Fruit fly (Drosophila melanogaster): ENCODE results near the gene UbcE2H.
A peak's percentile ranks its signal among the peaks of the same experiment; 100 is the strongest.

UbcE2H gene

dm6 chrX:8125224-8125649, 31.4 kb upstream of the UbcE2H start:
- TF ChIP-seq CG5204 (GFP tag; optimal IDR thresholded peaks at IDR 0.05) (no peak), CG11617 (GFP tag; optimal IDR thresholded peaks at IDR 0.05) (no peak), CG7045 (GFP tag; optimal IDR thresholded peaks at IDR 0.05) (no peak), CG33017 (tag; optimal IDR thresholded peaks at IDR 0.05) (no peak), Hr96 (GFP tag; optimal IDR thresholded peaks at IDR 0.05) (no peak), CG1620 (GFP tag; optimal IDR thresholded peaks at IDR 0.05) (no peak), kay (GFP tag; ENCODE audit: borderline replicate concordance) (no peak), pad (GFP tag; optimal IDR thresholded peaks at IDR 0.05) (no peak), CG12768 (GFP tag; optimal IDR thresholded peaks at IDR 0.05) (no peak), Clk (GFP tag; optimal IDR thresholded peaks at IDR 0.05) (no peak), cic (GFP tag; optimal IDR thresholded peaks at IDR 0.05) (no peak), CG7101 (tag; optimal IDR thresholded peaks at IDR 0.05) (no peak), CG14711 (tag; optimal IDR thresholded peaks at IDR 0.05) (no peak), cnc (optimal IDR thresholded peaks at IDR 0.05) (no peak), ovo (GFP tag; optimal IDR thresholded peaks at IDR 0.05) (no peak), tj (GFP tag; optimal IDR thresholded peaks at IDR 0.05) (no peak), toe (GFP tag; optimal IDR thresholded peaks at IDR 0.05) (no peak), bab1 (GFP tag; optimal IDR thresholded peaks at IDR 0.05) (no peak), Mnt (GFP tag; optimal IDR thresholded peaks at IDR 0.05) (no peak), Crg-1 (GFP tag; optimal IDR thresholded peaks at IDR 0.05) (no peak)

DNA sequence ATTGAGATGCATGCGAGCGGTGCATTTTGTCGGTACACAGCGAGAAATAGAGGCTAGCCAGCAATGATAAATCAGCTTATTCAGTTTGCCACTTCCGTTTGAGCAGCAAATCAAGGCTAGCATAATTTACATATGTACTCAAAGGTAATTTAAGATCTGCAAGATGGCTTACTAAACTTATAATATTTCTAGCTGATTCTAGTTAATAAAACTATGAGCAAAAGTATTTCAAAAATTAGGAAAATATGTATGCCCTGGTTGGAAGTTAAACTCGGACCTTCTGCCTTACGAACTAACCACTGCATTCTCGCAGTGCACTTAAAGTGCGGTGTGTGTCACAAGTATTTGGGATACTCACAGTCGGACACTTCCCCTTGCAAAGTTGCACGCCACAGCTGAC, 29.0 kb upstream of the UbcE2H start:
- TF ChIP-seq CG12768 (GFP tag; optimal IDR thresholded peaks at IDR 0.05) (no peak), CG33017 (tag; optimal IDR thresholded peaks at IDR 0.05) (no peak), toe (GFP tag; optimal IDR thresholded peaks at IDR 0.05) (no peak), tj (GFP tag; optimal IDR thresholded peaks at IDR 0.05) (no peak), cic (GFP tag; optimal IDR thresholded peaks at IDR 0.05) (no peak), ovo (GFP tag; optimal IDR thresholded peaks at IDR 0.05) (no peak), Hr96 (GFP tag; optimal IDR thresholded peaks at IDR 0.05) (no peak), CG1620 (GFP tag; optimal IDR thresholded peaks at IDR 0.05) (no peak), pad (GFP tag; optimal IDR thresholded peaks at IDR 0.05) (no peak), bab1 (GFP tag; optimal IDR thresholded peaks at IDR 0.05) (no peak), CG11617 (GFP tag; optimal IDR thresholded peaks at IDR 0.05) (no peak), CG7045 (GFP tag; optimal IDR thresholded peaks at IDR 0.05) (no peak), CG14711 (tag; optimal IDR thresholded peaks at IDR 0.05) (no peak), Crg-1 (GFP tag; optimal IDR thresholded peaks at IDR 0.05) (no peak), Mnt (GFP tag; optimal IDR thresholded peaks at IDR 0.05) (no peak), cnc (optimal IDR thresholded peaks at IDR 0.05) (no peak), kay (GFP tag; ENCODE audit: borderline replicate concordance) (no peak), CG7101 (tag; optimal IDR thresholded peaks at IDR 0.05) (no peak), Clk (GFP tag; optimal IDR thresholded peaks at IDR 0.05) (no peak), CG5204 (GFP tag; optimal IDR thresholded peaks at IDR 0.05) (no peak)

DNA sequence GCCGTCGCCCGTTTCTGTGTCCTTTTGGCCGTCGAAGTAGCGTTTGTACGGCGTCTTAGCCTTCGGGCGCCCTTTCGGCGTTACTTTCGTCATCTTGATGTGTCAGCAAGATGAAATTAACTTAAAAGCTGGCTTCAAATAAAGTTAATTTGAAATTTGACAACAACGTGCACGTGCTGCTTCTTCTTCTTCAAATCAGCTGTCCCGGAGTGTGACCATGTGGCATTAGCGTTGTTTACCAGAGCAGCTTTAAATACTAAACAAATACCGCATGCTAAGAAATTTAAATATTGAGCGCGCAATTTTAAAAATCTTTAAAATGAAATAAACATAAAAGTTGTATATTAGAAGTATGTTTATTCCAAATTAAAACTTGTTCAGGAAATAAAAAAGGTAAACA, 27.1 kb upstream of the UbcE2H start, which contains the start of gene CG2260:
TSS of gene CG2260 (minus strand) at position 209 of the 400 bp plus-strand sequence.
- TF ChIP-seq bab1 (GFP tag; optimal IDR thresholded peaks at IDR 0.05) = peak; percentile 57
- TF ChIP-seq Mnt (GFP tag; optimal IDR thresholded peaks at IDR 0.05) = peak; percentile 100
- TF ChIP-seq tj (GFP tag; optimal IDR thresholded peaks at IDR 0.05) = no peak
- TF ChIP-seq CG11617 (GFP tag; optimal IDR thresholded peaks at IDR 0.05) = no peak

- TF ChIP-seq Mnt (GFP tag; optimal IDR thresholded peaks at IDR 0.05) (peak; percentile 84), bab1 (GFP tag; optimal IDR thresholded peaks at IDR 0.05) (no peak)
These were observed 22.9 kb upstream of the UbcE2H start, which contains the start of gene CG1575 for dm6 chrX:8116813-8117212. TSS of gene CG1575 (plus strand) at chrX:8117012.

dm6 chrX:8115717-8116311, 21.9 kb upstream of the UbcE2H start, which contains the start of gene Gclc:
TSS of gene Gclc (minus strand) at chrX:8116147.
- TF ChIP-seq CG14711 (tag; optimal IDR thresholded peaks at IDR 0.05) = no peak
- peak; percentile 21 for TF ChIP-seq CG11617 (GFP tag; optimal IDR thresholded peaks at IDR 0.05)
- peak; percentile 11 for TF ChIP-seq tj (GFP tag; optimal IDR thresholded peaks at IDR 0.05)
- TF ChIP-seq toe (GFP tag; optimal IDR thresholded peaks at IDR 0.05) = no peak
- no peak for TF ChIP-seq pad (GFP tag; optimal IDR thresholded peaks at IDR 0.05)
- TF ChIP-seq CG7101 (tag; optimal IDR thresholded peaks at IDR 0.05) = no peak
- peak; percentile 21 for TF ChIP-seq cic (GFP tag; optimal IDR thresholded peaks at IDR 0.05)
- peak; percentile 96 for TF ChIP-seq Mnt (GFP tag; optimal IDR thresholded peaks at IDR 0.05)
- TF ChIP-seq bab1 (GFP tag; optimal IDR thresholded peaks at IDR 0.05) = no peak

dm6 chrX:8115343-8115676, 21.4 kb upstream of the UbcE2H start:
- peak; percentile 2 for TF ChIP-seq ovo (GFP tag; optimal IDR thresholded peaks at IDR 0.05)
- TF ChIP-seq Clk (GFP tag; optimal IDR thresholded peaks at IDR 0.05) = no peak
- peak; percentile 37 for TF ChIP-seq pad (GFP tag; optimal IDR thresholded peaks at IDR 0.05)
